Fruit fly (Drosophila melanogaster): ENCODE data around the gene CG45122.

The CG45122 gene

dm6 chr3R:12995522-12995921 is 48.4 kb upstream of the CG45122 start, which contains the start of gene CG7488 (continued):
- TF ChIP-seq pan (optimal IDR thresholded peaks at IDR 0.05) = no peak
- no peak for TF ChIP-seq pan (GFP tag; optimal IDR thresholded peaks at IDR 0.05 in 1 of 2, IDR thresholded peaks at IDR 0.05 in 1 of 2)
- no peak for TF ChIP-seq MTF-1 (GFP tag; optimal IDR thresholded peaks at IDR 0.05; ENCODE audit: borderline replicate concordance)
- peak; percentile 60; the same call in 2 of the 3 replicates for TF ChIP-seq knrl (GFP tag; IDR thresholded peaks at IDR 0.05; ENCODE audit: partially characterized antibody)
- TF ChIP-seq zen (tag; optimal IDR thresholded peaks at IDR 0.05) = peak; percentile 27
- TF ChIP-seq cato (GFP tag; optimal IDR thresholded peaks at IDR 0.05; ENCODE audit: borderline replicate concordance) = no peak
- no peak for TF ChIP-seq sr (GFP tag; IDR thresholded peaks at IDR 0.05)
- peak; percentile 85 for TF ChIP-seq tna (GFP tag; IDR thresholded peaks at IDR 0.05; ENCODE audit: partially characterized antibody)
- no peak for TF ChIP-seq CG16863 (GFP tag; optimal IDR thresholded peaks at IDR 0.05)
- TF ChIP-seq CG13424 (tag; optimal IDR thresholded peaks at IDR 0.05) = no peak
- TF ChIP-seq NC2β (GFP tag; optimal IDR thresholded peaks at IDR 0.05) = no peak
- TF ChIP-seq CG6765 (GFP tag; optimal IDR thresholded peaks at IDR 0.05) = no peak
- TF ChIP-seq Sry-β (GFP tag; optimal IDR thresholded peaks at IDR 0.05) = no peak
- TF ChIP-seq YL-1 (GFP tag; optimal IDR thresholded peaks at IDR 0.05) = peak; percentile 54
- no peak for TF ChIP-seq da (GFP tag; optimal IDR thresholded peaks at IDR 0.05)
- peak; percentile 89 for TF ChIP-seq HLH4C (GFP tag; IDR thresholded peaks at IDR 0.05; ENCODE audit: partially characterized antibody)
- no peak for TF ChIP-seq CG18011 (GFP tag; optimal IDR thresholded peaks at IDR 0.05)
- no peak for TF ChIP-seq ttk (GFP tag; IDR thresholded peaks at IDR 0.05)
- no peak for TF ChIP-seq Hr78 (GFP tag; optimal IDR thresholded peaks at IDR 0.05)
- no peak for TF ChIP-seq Vsx1 (GFP tag; optimal IDR thresholded peaks at IDR 0.05)
- TF ChIP-seq CG3838 (GFP tag; optimal IDR thresholded peaks at IDR 0.05) = no peak
- TF ChIP-seq CG13287 (GFP tag; IDR thresholded peaks at IDR 0.05; ENCODE audit: partially characterized antibody) = peak; percentile 92
- TF ChIP-seq cg (GFP tag; optimal IDR thresholded peaks at IDR 0.05) = no peak
- no peak for TF ChIP-seq Trl (optimal IDR thresholded peaks at IDR 0.05)
- no peak for TF ChIP-seq Trl (GFP tag; optimal IDR thresholded peaks at IDR 0.05)
- peak; percentile 78; the same call in 2 of the 3 replicates for TF ChIP-seq Opbp (GFP tag; IDR thresholded peaks at IDR 0.05; ENCODE audit: partially characterized antibody)
- TF ChIP-seq maf-S (GFP tag; optimal IDR thresholded peaks at IDR 0.05) = no peak
- no peak for TF ChIP-seq Fer2 (tag; optimal IDR thresholded peaks at IDR 0.05)
- peak; percentile 71 for TF ChIP-seq BEAF-32 (GFP tag; optimal IDR thresholded peaks at IDR 0.05)
- peak; percentile 80 for TF ChIP-seq CG2116 (GFP tag; optimal IDR thresholded peaks at IDR 0.05)
- TF ChIP-seq Dref (GFP tag; IDR thresholded peaks at IDR 0.05) = peak; percentile 80
- peak; percentile 92 for TF ChIP-seq Dll (GFP tag; IDR thresholded peaks at IDR 0.05; ENCODE audit: partially characterized antibody)
- no peak for TF ChIP-seq CG34376 (GFP tag; optimal IDR thresholded peaks at IDR 0.05)
- TF ChIP-seq CG4282 (GFP tag; optimal IDR thresholded peaks at IDR 0.05) = no peak
- no peak for TF ChIP-seq bsh (GFP tag; optimal IDR thresholded peaks at IDR 0.05)
- no peak for TF ChIP-seq seq (GFP tag; IDR thresholded peaks at IDR 0.05)
- TF ChIP-seq E2f1 (GFP tag; IDR thresholded peaks at IDR 0.05) = no peak
- peak; percentile 48 for TF ChIP-seq pzg (GFP tag; optimal IDR thresholded peaks at IDR 0.05)
- TF ChIP-seq gro (GFP tag; optimal IDR thresholded peaks at IDR 0.05) = no peak
- TF ChIP-seq HLH3B (GFP tag; IDR thresholded peaks at IDR 0.05) = no peak
- TF ChIP-seq bbx (GFP tag; IDR thresholded peaks at IDR 0.05; ENCODE audit: partially characterized antibody) = peak; percentile 87
- TF ChIP-seq CG14860 (GFP tag; IDR thresholded peaks at IDR 0.05; ENCODE audit: partially characterized antibody) = peak; percentile 77
- no peak for TF ChIP-seq CG6272 (GFP tag; IDR thresholded peaks at IDR 0.05)
- no peak for TF ChIP-seq Adf1 (GFP tag; IDR thresholded peaks at IDR 0.05)
- no peak for TF ChIP-seq CG7786 (GFP tag; optimal IDR thresholded peaks at IDR 0.05)
- TF ChIP-seq CG6791 (GFP tag; IDR thresholded peaks at IDR 0.05; ENCODE audit: partially characterized antibody) = peak; percentile 89
- peak; percentile 18 for TF ChIP-seq CG15514 (GFP tag; optimal IDR thresholded peaks at IDR 0.05)
- peak; percentile 26 for TF ChIP-seq stwl (tag; optimal IDR thresholded peaks at IDR 0.05)
- TF ChIP-seq CG12071 (GFP tag; optimal IDR thresholded peaks at IDR 0.05) = no peak
- no peak for TF ChIP-seq Mes4 (GFP tag; optimal IDR thresholded peaks at IDR 0.05)
